Worm (Caenorhabditis elegans) whole organism, L1 larva: ENCODE data around the gene C54E4.1.
"Not testable (repeated sequence)": the region's sequence is repeated elsewhere in the genome, so short reads cannot be mapped to it uniquely, and the experiment has no call there.

ENCODE experiments used
- C04F5.9 ChIP-seq: sonication (generic microtip); optimal IDR thresholded peaks from 2 replicates; lab custom pipeline; 2016; ENCODE audit warnings: missing genetic modification characterization, missing compliant biosample characterization
- Y116A8C.19 ChIP-seq: sonication (generic microtip); optimal IDR thresholded peaks from 2 replicates; lab custom pipeline; 2016; ENCODE audit warnings: missing compliant biosample characterization, missing genetic modification characterization, borderline replicate concordance
- blmp-1 ChIP-seq: fragments of 150-350 bp; optimal IDR thresholded peaks from 2 replicates; lab custom pipeline; 2014; ENCODE audit warnings: missing biosample characterization, missing genetic modification characterization
- ceh-63 ChIP-seq: fragments of 200-800 bp; sonication (Bioruptor generic); optimal IDR thresholded peaks from 2 replicates; lab custom pipeline; 2018; ENCODE audit warnings: mild to moderate bottlenecking, missing genetic modification characterization, missing compliant biosample characterization
- ceh-8 ChIP-seq: fragments of 200-800 bp; sonication (Bioruptor generic); optimal IDR thresholded peaks from 2 replicates; lab custom pipeline; 2018; ENCODE audit warnings: mild to moderate bottlenecking, missing genetic modification characterization, moderate library complexity, missing compliant biosample characterization
- ceh-90 ChIP-seq: sonication (generic microtip); optimal IDR thresholded peaks from 2 replicates; lab custom pipeline; 2016; ENCODE audit warnings: missing genetic modification characterization, missing compliant biosample characterization
- ces-1 ChIP-seq: fragments of 150-350 bp; optimal IDR thresholded peaks from 2 replicates; lab custom pipeline; 2014; ENCODE audit warnings: missing biosample characterization, missing genetic modification reagents, missing genetic modification characterization
- dpl-1 ChIP-seq, 3 experiments: fragments of 150-350 bp in 2 of 3; sonication (generic microtip) in 1 of 3; optimal IDR thresholded peaks; 2 replicates each; lab custom pipeline; 2014 to 2017; ENCODE audit warnings: missing biosample characterization in 3 of 3, missing genetic modification characterization in 3 of 3, missing genetic modification reagents in 3 of 3
- dsc-1 ChIP-seq: sonication (generic microtip); optimal IDR thresholded peaks from 2 replicates; lab custom pipeline; 2016; ENCODE audit warnings: mild to moderate bottlenecking, missing genetic modification characterization, missing compliant biosample characterization
- efl-1 ChIP-seq, 4 experiments: fragments of 150-350 bp; optimal IDR thresholded peaks in 3 of 4; peaks in 1 of 4; 1 replicate in 1 of 4; 2 replicates in 3 of 4; lab custom pipeline; 2014; ENCODE audit warnings: missing biosample characterization in 2 of 4, missing genetic modification characterization in 2 of 4, missing genetic modification reagents in 2 of 4
- efl-3 ChIP-seq: fragments of 200-800 bp; sonication (Bioruptor generic); optimal IDR thresholded peaks from 2 replicates; lab custom pipeline; 2018; ENCODE audit warnings: mild to moderate bottlenecking, missing genetic modification characterization, missing compliant biosample characterization
- egl-13 ChIP-seq: sonication (generic microtip); optimal IDR thresholded peaks from 2 replicates; lab custom pipeline; 2016; ENCODE audit warnings: missing genotype, missing genetic modification reagents, missing genetic modification characterization, missing compliant biosample characterization
- egl-27 ChIP-seq, 2 experiments: fragments of 150-350 bp in 1 of 2; sonication (generic microtip); optimal IDR thresholded peaks; 3 replicates each; lab custom pipeline; 2017 to 2018; ENCODE audit warnings: missing biosample characterization in 2 of 2, missing genetic modification characterization in 2 of 2, missing genetic modification reagents in 2 of 2
- elt-3 ChIP-seq, 6 experiments: fragments of 150-350 bp in 1 of 6; sonication (generic microtip); optimal IDR thresholded peaks; 2 replicates each; lab custom pipeline; 2017 to 2018; ENCODE audit warnings: missing biosample characterization in 6 of 6, missing genetic modification characterization in 6 of 6, inconsistent platforms in 1 of 6
- fkh-10 ChIP-seq: sonication (generic microtip); optimal IDR thresholded peaks from 2 replicates; lab custom pipeline; 2017; ENCODE audit warnings: missing biosample characterization, missing genetic modification reagents, missing genetic modification characterization
- fkh-8 ChIP-seq: sonication (generic microtip); optimal IDR thresholded peaks from 2 replicates; lab custom pipeline; 2016; ENCODE audit warnings: mild to moderate bottlenecking, missing genetic modification characterization, missing compliant biosample characterization
- grh-1 ChIP-seq: fragments of 200-800 bp; sonication (Bioruptor generic); IDR thresholded peaks from 2 replicates; pipeline ENCODE4 v1.3.6; 2022; ENCODE audit warnings: missing genetic modification reagents, missing genetic modification characterization, missing compliant biosample characterization
- hlh-17 ChIP-seq: fragments of 200-800 bp; sonication (Bioruptor generic); optimal IDR thresholded peaks from 2 replicates; lab custom pipeline; 2018; ENCODE audit warnings: missing genetic modification characterization, mild to moderate bottlenecking, missing compliant biosample characterization, moderate library complexity, borderline replicate concordance
- hpl-2 ChIP-seq: fragments of 150-350 bp; optimal IDR thresholded peaks from 2 replicates; lab custom pipeline; 2014; ENCODE audit warnings: missing biosample characterization, missing genetic modification reagents, missing genetic modification characterization
- irx-1 ChIP-seq: sonication (generic microtip); optimal IDR thresholded peaks from 2 replicates; lab custom pipeline; 2016; ENCODE audit warnings: missing genetic modification characterization, missing compliant biosample characterization
- isw-1 ChIP-seq: fragments of 200-800 bp; sonication (Bioruptor generic); IDR thresholded peaks from 2 replicates; pipeline ENCODE4 v1.3.6; 2022; ENCODE audit warnings: missing genetic modification characterization, missing compliant biosample characterization
- lin-13 ChIP-seq: fragments of 150-350 bp; optimal IDR thresholded peaks from 2 replicates; lab custom pipeline; 2014; ENCODE audit warnings: missing biosample characterization, missing genetic modification reagents, missing genetic modification characterization
- lin-14 ChIP-seq: fragments of 200-800 bp; sonication (Bioruptor generic); optimal IDR thresholded peaks from 2 replicates; lab custom pipeline; 2018; ENCODE audit warnings: mild to moderate bottlenecking, missing genetic modification characterization, moderate library complexity, missing compliant biosample characterization
- lin-35 ChIP-seq, 2 experiments: fragments of 150-350 bp; optimal IDR thresholded peaks; 2 replicates each; lab custom pipeline; 2014; ENCODE audit warnings: missing biosample characterization in 2 of 2, missing genetic modification characterization in 2 of 2, missing genetic modification reagents in 2 of 2
- lin-39 ChIP-seq: fragments of 150-350 bp; optimal IDR thresholded peaks from 2 replicates; lab custom pipeline; 2014; ENCODE audit warnings: missing biosample characterization, missing genetic modification reagents, missing genetic modification characterization
- lsy-2 ChIP-seq, 2 experiments: fragments of 150-350 bp; optimal IDR thresholded peaks; 2 replicates each; lab custom pipeline; 2014; ENCODE audit warnings: missing biosample characterization in 2 of 2, missing genetic modification characterization in 2 of 2
- mdl-1 ChIP-seq, 2 experiments: fragments of 150-350 bp; optimal IDR thresholded peaks; 2 replicates each; lab custom pipeline; 2014 to 2017; ENCODE audit warnings: missing biosample characterization in 2 of 2, missing genetic modification characterization in 2 of 2, inconsistent platforms in 1 of 2
- nhr-11 ChIP-seq: fragments of 150-350 bp; optimal IDR thresholded peaks from 2 replicates; lab custom pipeline; 2014; ENCODE audit warnings: missing biosample characterization, missing genetic modification characterization
- nhr-20 ChIP-seq: sonication (generic microtip); optimal IDR thresholded peaks from 2 replicates; lab custom pipeline; 2016; ENCODE audit warnings: mild to moderate bottlenecking, missing genetic modification characterization, missing compliant biosample characterization
- nhr-237 ChIP-seq: fragments of 150-350 bp; optimal IDR thresholded peaks from 2 replicates; lab custom pipeline; 2014; ENCODE audit warnings: missing biosample characterization, missing genetic modification characterization
- nhr-28 ChIP-seq: fragments of 150-350 bp; optimal IDR thresholded peaks from 2 replicates; lab custom pipeline; 2014; ENCODE audit warnings: missing biosample characterization, missing genetic modification characterization
- nhr-71 ChIP-seq: sonication (generic microtip); optimal IDR thresholded peaks from 2 replicates; lab custom pipeline; 2016; ENCODE audit warnings: mild to moderate bottlenecking, missing genetic modification characterization, moderate library complexity, missing compliant biosample characterization
- nhr-77 ChIP-seq: fragments of 150-350 bp; optimal IDR thresholded peaks from 2 replicates; lab custom pipeline; 2014; ENCODE audit warnings: missing biosample characterization, missing genetic modification characterization
- nhr-84 ChIP-seq: sonication (generic microtip); optimal IDR thresholded peaks from 2 replicates; lab custom pipeline; 2017; ENCODE audit warnings: missing biosample characterization, missing genetic modification characterization
- nhr-85 ChIP-seq: sonication (generic microtip); peaks from one replicate; lab custom pipeline; 2016; ENCODE audit warnings: missing genetic modification characterization, inconsistent platforms, missing compliant biosample characterization
- pqm-1 ChIP-seq: sonication (generic microtip); optimal IDR thresholded peaks from 3 replicates; lab custom pipeline; 2017; ENCODE audit warnings: missing biosample characterization, missing genetic modification characterization
- rnt-1 ChIP-seq: sonication (generic microtip); optimal IDR thresholded peaks from 2 replicates; lab custom pipeline; 2016; ENCODE audit warnings: mild to moderate bottlenecking, missing genetic modification characterization, moderate library complexity, missing compliant biosample characterization
- skn-1 ChIP-seq: fragments of 150-350 bp; optimal IDR thresholded peaks from 2 replicates; lab custom pipeline; 2014; ENCODE audit warnings: missing biosample characterization, missing genetic modification characterization
- swsn-7 ChIP-seq: sonication (generic microtip); optimal IDR thresholded peaks from 2 replicates; lab custom pipeline; 2016; ENCODE audit warnings: missing genetic modification characterization, missing compliant biosample characterization
- tbx-2 ChIP-seq: sonication (generic microtip); optimal IDR thresholded peaks from 2 replicates; lab custom pipeline; 2016; ENCODE audit warnings: missing genetic modification characterization, missing compliant biosample characterization
- unc-130 ChIP-seq: fragments of 150-350 bp; optimal IDR thresholded peaks from 2 replicates; lab custom pipeline; 2017; ENCODE audit warnings: missing biosample characterization, missing genetic modification characterization, inconsistent platforms
- unc-62 ChIP-seq: fragments of 150-350 bp; optimal IDR thresholded peaks from 2 replicates; lab custom pipeline; 2014; ENCODE audit warnings: missing biosample characterization, missing genetic modification reagents, missing genetic modification characterization
- unc-86 ChIP-seq: sonication (generic microtip); optimal IDR thresholded peaks from 2 replicates; lab custom pipeline; 2016; ENCODE audit warnings: missing genetic modification characterization, missing compliant biosample characterization
- unc-98 ChIP-seq: fragments of 200-800 bp; sonication (Bioruptor generic); IDR thresholded peaks from 2 replicates; pipeline ENCODE4 v1.3.6; 2022; ENCODE audit warnings: missing genetic modification characterization, missing compliant biosample characterization
- xbp-1 ChIP-seq: sonication (generic microtip); optimal IDR thresholded peaks from 2 replicates; lab custom pipeline; 2016; ENCODE audit warnings: missing genetic modification characterization, missing compliant biosample characterization
- zag-1 ChIP-seq: fragments of 150-350 bp; optimal IDR thresholded peaks from 2 replicates; lab custom pipeline; 2014; ENCODE audit warnings: missing biosample characterization, missing genetic modification characterization

Gene C54E4.1

ce11 chrIV:2198741-2199140 lies 23.4 kb downstream of the C54E4.1 start, which contains the start of gene Y71G10AR.4:
Y71G10AR.4 (plus strand) TSS chrIV:2199041.
- peak; percentile 42 for TF ChIP-seq nhr-85 (tag; lab: Kevin White, UChicago)
- no peak for TF ChIP-seq pqm-1 (tag; lab: Kevin White, UChicago)
- no peak for TF ChIP-seq efl-1 (optimal IDR thresholded peaks at IDR 0.05; lab: Kevin White, UChicago)
- peak in 1 of 2 experiments; percentile 58 for TF ChIP-seq efl-1 (GFP tag; optimal IDR thresholded peaks at IDR 0.05 in 1 of 2; lab: Kevin White, UChicago)

ce11 chrIV:2216756-2217155 lies 41.4 kb downstream of the C54E4.1 start, which contains the start of gene T04C4.3:
T04C4.3 (minus strand) TSS chrIV:2216856.
- not testable (repeated sequence) for TF ChIP-seq unc-62; unc-86 (tag; lab: Kevin White, UChicago); fkh-8 (tag; lab: Kevin White, UChicago)

ce11 chrIV:2217260-2217659 lies 41.9 kb downstream of the C54E4.1 start:
- peak; percentile 27 for TF ChIP-seq rnt-1
- no peak for TF ChIP-seq egl-13
- TF ChIP-seq efl-1 (optimal IDR thresholded peaks at IDR 0.05; lab: Kevin White, UChicago), result peak in 1 of 2 experiments; percentile 2
- TF ChIP-seq efl-1 (GFP tag; optimal IDR thresholded peaks at IDR 0.05 in 1 of 2; lab: Kevin White, UChicago), result peak in 1 of 2 experiments; percentile 51
- peak in 1 of 2 experiments; percentile 61 for TF ChIP-seq mdl-1 (tag; optimal IDR thresholded peaks at IDR 0.05; lab: Kevin White, UChicago)
- peak; percentile 52 for TF ChIP-seq nhr-71
- TF ChIP-seq ceh-8 (GFP tag; lab: Kevin White, UChicago), result no peak
- TF ChIP-seq lin-39, result peak; percentile 11
- TF ChIP-seq tbx-2 (tag; lab: Kevin White, UChicago), result peak; percentile 38
- peak; percentile 12 for TF ChIP-seq unc-130 (tag; lab: Kevin White, UChicago)
- TF ChIP-seq skn-1 (tag; lab: Kevin White, UChicago), result peak; percentile 41
- peak; percentile 37 for TF ChIP-seq dsc-1
- TF ChIP-seq nhr-20 (tag; lab: Kevin White, UChicago), result peak; percentile 20
- TF ChIP-seq pqm-1 (tag; lab: Kevin White, UChicago), result no peak
- TF ChIP-seq lin-14, result peak; percentile 76

- TF ChIP-seq nhr-77 (peak; percentile 92), xbp-1 (tag; lab: Kevin White, UChicago) (peak; percentile 96), fkh-10 (GFP tag; lab: Kevin White, UChicago) (peak; percentile 86), swsn-7 (tag; lab: Kevin White, UChicago) (peak; percentile 99), egl-27 (tag; optimal IDR thresholded peaks at IDR 0.05; lab: Kevin White, UChicago) (peak; percentile 43 to 86), hpl-2 (peak; percentile 82), hlh-17 (GFP tag; lab: Kevin White, UChicago) (peak; percentile 44), nhr-28 (tag; lab: Kevin White, UChicago) (no peak), ces-1 (no peak), nhr-84 (tag; lab: Kevin White, UChicago) (no peak), nhr-11 (peak; percentile 95), elt-3 (tag; optimal IDR thresholded peaks at IDR 0.05; lab: Kevin White, UChicago) (peak in 3 of 6 experiments; percentile 76 to 85 (median 81)), ceh-90 (tag; lab: Kevin White, UChicago) (peak; percentile 35), C04F5.9 (tag; lab: Kevin White, UChicago) (peak; percentile 83), dpl-1 (GFP tag; optimal IDR thresholded peaks at IDR 0.05; lab: Kevin White, UChicago) (peak; percentile 73 to 79 (median 77)), efl-3 (GFP tag; lab: Kevin White, UChicago) (peak; percentile 95), isw-1 (GFP tag; lab: Robert Waterston, UW) (peak; percentile 95), lin-35 (GFP tag; optimal IDR thresholded peaks at IDR 0.05; lab: Kevin White, UChicago) (peak; percentile 82 to 90), zag-1 (tag; lab: Kevin White, UChicago) (no peak), pqm-1 (tag; lab: Kevin White, UChicago) (no peak), lsy-2 (tag; optimal IDR thresholded peaks at IDR 0.05; lab: Kevin White, UChicago) (peak; percentile 90 to 92), nhr-237 (tag; lab: Kevin White, UChicago) (peak; percentile 87), unc-98 (GFP tag; lab: Robert Waterston, UW) (peak; percentile 84), ceh-63 (GFP tag; lab: Kevin White, UChicago) (peak; percentile 90), grh-1 (GFP tag; lab: Robert Waterston, UW) (peak; percentile 99), efl-1 (optimal IDR thresholded peaks at IDR 0.05; lab: Kevin White, UChicago) (peak; percentile 87 to 95), efl-1 (GFP tag; optimal IDR thresholded peaks at IDR 0.05 in 1 of 2; lab: Kevin White, UChicago) (peak; percentile 71 to 98), lin-39 (peak; percentile 91), irx-1 (tag; lab: Kevin White, UChicago) (peak; percentile 98), lin-13 (GFP tag; lab: Kevin White, UChicago) (peak; percentile 96), blmp-1 (peak; percentile 58), Y116A8C.19 (tag; lab: Kevin White, UChicago) (no peak)
These were observed 44.0 kb downstream of the C54E4.1 start for ce11 chrIV:2219334-2219755.
